Worm (Caenorhabditis elegans): ENCODE data around the gene pat-2.
A peak's percentile ranks its signal among the peaks of the same experiment; 100 is the strongest.

- no peak for TF ChIP-seq snpc-4 (GFP tag; optimal IDR thresholded peaks at IDR 0.05)
- TF ChIP-seq snpc-4 (tag; optimal IDR thresholded peaks at IDR 0.05), result peak in 3 of 4 experiments; percentile 27 to 45 (median 27)
- TF ChIP-seq lag-1 (GFP tag; IDR thresholded peaks at IDR 0.05), result no peak
- TF ChIP-seq nfya-2 (GFP tag; IDR thresholded peaks at IDR 0.05), result no peak
- peak; percentile 72 for TF ChIP-seq attf-5 (GFP tag; optimal IDR thresholded peaks at IDR 0.05)
- no peak for TF ChIP-seq rpc-1 (optimal IDR thresholded peaks at IDR 0.05)
- TF ChIP-seq rpc-1 (tag; optimal IDR thresholded peaks at IDR 0.05), result no peak
- peak; percentile 79; the same call in 1 of the 2 replicates for TF ChIP-seq let-526 (GFP tag; IDR thresholded peaks at IDR 0.05)
- peak; percentile 52 for TF ChIP-seq F22D6.2 (tag; optimal IDR thresholded peaks at IDR 0.05)
- TF ChIP-seq rcor-1 (GFP tag; IDR thresholded peaks at IDR 0.05), result 0 out of 2 replicates have a peak, but pooled peaks have one; percentile 24
These were observed 46.6 kb downstream of the pat-2 start for ce11 chrIII:8865294-8865766.
